Worm (Caenorhabditis elegans) whole organism, late embryonic: ENCODE data around the gene tnt-2.

Experiments
- C08G9.2 ChIP-seq: sonication (generic microtip); optimal IDR thresholded peaks from 2 replicates; lab custom pipeline; 2016; ENCODE audit warnings: mild to moderate bottlenecking, missing genetic modification characterization, moderate library complexity, missing compliant biosample characterization
- C38D4.7 ChIP-seq: fragments of 200-800 bp; sonication (Bioruptor generic); optimal IDR thresholded peaks from 2 replicates; lab custom pipeline; 2018; ENCODE audit warnings: mild to moderate bottlenecking, missing genetic modification characterization, moderate library complexity, missing compliant biosample characterization
- F13H6.1 ChIP-seq: sonication (generic microtip); optimal IDR thresholded peaks from 2 replicates; lab custom pipeline; 2016; ENCODE audit warnings: missing genetic modification characterization, missing compliant biosample characterization
- K02D7.2 ChIP-seq: sonication (generic microtip); optimal IDR thresholded peaks from 2 replicates; lab custom pipeline; 2017; ENCODE audit warnings: mild to moderate bottlenecking, missing genetic modification characterization, missing compliant biosample characterization
- K09A11.1 ChIP-seq: sonication (generic microtip); optimal IDR thresholded peaks from 2 replicates; lab custom pipeline; 2017; ENCODE audit warnings: antibody characterized with exemption, mild to moderate bottlenecking, missing genetic modification characterization, missing compliant biosample characterization; ENCODE audit not compliant: insufficient read depth
- ahr-1 ChIP-seq: sonication (generic microtip); optimal IDR thresholded peaks from 2 replicates; lab custom pipeline; 2016; ENCODE audit warnings: missing genetic modification characterization, missing compliant biosample characterization
- ceh-18 ChIP-seq: sonication (generic microtip); optimal IDR thresholded peaks from 2 replicates; lab custom pipeline; 2016; ENCODE audit warnings: missing genetic modification characterization, missing compliant biosample characterization
- ceh-19 ChIP-seq: fragments of 200-800 bp; sonication (Bioruptor generic); optimal IDR thresholded peaks from 2 replicates; lab custom pipeline; 2018; ENCODE audit warnings: mild to moderate bottlenecking, missing genetic modification characterization, missing compliant biosample characterization
- ceh-2 ChIP-seq: sonication (generic microtip); optimal IDR thresholded peaks from 2 replicates; lab custom pipeline; 2016; ENCODE audit warnings: missing genotype, missing genetic modification characterization, missing compliant biosample characterization
- ceh-22 ChIP-seq: sonication (generic microtip); optimal IDR thresholded peaks from 2 replicates; lab custom pipeline; 2017; ENCODE audit warnings: missing biosample characterization, missing genetic modification characterization
- ceh-24 ChIP-seq: sonication (generic microtip); optimal IDR thresholded peaks from 2 replicates; lab custom pipeline; 2016; ENCODE audit warnings: mild to moderate bottlenecking, missing genetic modification characterization, missing compliant biosample characterization
- ceh-34 ChIP-seq: sonication (generic microtip); optimal IDR thresholded peaks from 2 replicates; lab custom pipeline; 2016; ENCODE audit warnings: mild to moderate bottlenecking, missing genetic modification characterization, missing compliant biosample characterization
- ceh-45 ChIP-seq: fragments of 200-800 bp; sonication (Bioruptor generic); IDR thresholded peaks from 2 replicates; pipeline ENCODE4 v1.3.6; 2022; ENCODE audit warnings: missing genetic modification reagents, missing genetic modification characterization, missing compliant biosample characterization
- ceh-6 ChIP-seq: fragments of 200-800 bp; sonication (Bioruptor generic); optimal IDR thresholded peaks from 2 replicates; lab custom pipeline; 2018; ENCODE audit warnings: mild to moderate bottlenecking, missing genetic modification characterization, missing compliant biosample characterization
- ceh-9 ChIP-seq: sonication (generic microtip); optimal IDR thresholded peaks from 2 replicates; lab custom pipeline; 2016; ENCODE audit warnings: mild to moderate bottlenecking, missing genetic modification characterization, inconsistent platforms, missing compliant biosample characterization
- dmd-4 ChIP-seq: sonication (generic microtip); optimal IDR thresholded peaks from 2 replicates; lab custom pipeline; 2016; ENCODE audit warnings: borderline replicate concordance, missing genetic modification characterization, missing compliant biosample characterization
- elt-2 ChIP-seq: sonication (generic microtip); optimal IDR thresholded peaks from 2 replicates; lab custom pipeline; 2016; ENCODE audit warnings: missing genetic modification reagents, missing genetic modification characterization, missing compliant biosample characterization
- elt-4 ChIP-seq: sonication (generic microtip); optimal IDR thresholded peaks from 2 replicates; lab custom pipeline; 2016; ENCODE audit warnings: missing genetic modification characterization, missing compliant biosample characterization
- fkh-10 ChIP-seq: fragments of 150-350 bp; optimal IDR thresholded peaks from 2 replicates; lab custom pipeline; 2014; ENCODE audit warnings: missing biosample characterization, missing genetic modification reagents, missing genetic modification characterization
- fkh-6 ChIP-seq: sonication (generic microtip); optimal IDR thresholded peaks from 2 replicates; lab custom pipeline; 2016; ENCODE audit warnings: missing genetic modification characterization, missing compliant biosample characterization
- hlh-8 ChIP-seq: sonication (generic microtip); optimal IDR thresholded peaks from 2 replicates; lab custom pipeline; 2016; ENCODE audit warnings: missing genotype, missing genetic modification characterization, missing compliant biosample characterization
- lim-6 ChIP-seq: sonication (generic microtip); optimal IDR thresholded peaks from 2 replicates; lab custom pipeline; 2016; ENCODE audit warnings: missing genetic modification characterization, missing compliant biosample characterization
- lin-11 ChIP-seq: fragments of 200-800 bp; sonication (Bioruptor generic); optimal IDR thresholded peaks from 2 replicates; lab custom pipeline; 2018; ENCODE audit warnings: mild to moderate bottlenecking, missing genetic modification characterization, missing compliant biosample characterization
- madf-2 ChIP-seq: sonication (generic microtip); optimal IDR thresholded peaks from 2 replicates; lab custom pipeline; 2017; ENCODE audit warnings: missing genetic modification characterization, missing compliant biosample characterization
- nfya-1 ChIP-seq: sonication (generic microtip); optimal IDR thresholded peaks from 2 replicates; lab custom pipeline; 2017; ENCODE audit warnings: missing genetic modification characterization, mild to moderate bottlenecking, missing compliant biosample characterization, antibody characterized with exemption, moderate library complexity
- nhr-11 ChIP-seq: fragments of 150-350 bp; optimal IDR thresholded peaks from 2 replicates; lab custom pipeline; 2014; ENCODE audit warnings: missing biosample characterization, missing genetic modification characterization
- nhr-232 ChIP-seq: sonication (generic microtip); optimal IDR thresholded peaks from 2 replicates; lab custom pipeline; 2016; ENCODE audit warnings: missing genetic modification characterization, missing compliant biosample characterization
- npax-4 ChIP-seq: sonication (generic microtip); optimal IDR thresholded peaks from 2 replicates; lab custom pipeline; 2016; ENCODE audit warnings: missing genetic modification characterization, missing compliant biosample characterization
- odd-2 ChIP-seq: sonication (generic microtip); optimal IDR thresholded peaks from 2 replicates; lab custom pipeline; 2017; ENCODE audit warnings: antibody characterized with exemption, mild to moderate bottlenecking, missing genetic modification characterization, missing compliant biosample characterization
- pag-3 ChIP-seq: sonication (generic microtip); optimal IDR thresholded peaks from 2 replicates; lab custom pipeline; 2016; ENCODE audit warnings: missing compliant biosample characterization, missing genetic modification characterization, borderline replicate concordance
- pat-9 ChIP-seq: fragments of 200-800 bp; sonication (Bioruptor generic); optimal IDR thresholded peaks from 2 replicates; lab custom pipeline; 2018; ENCODE audit warnings: mild to moderate bottlenecking, missing genetic modification characterization, moderate library complexity, missing compliant biosample characterization
- pax-1 ChIP-seq: fragments of 150-350 bp; optimal IDR thresholded peaks from 2 replicates; lab custom pipeline; 2014; ENCODE audit warnings: missing biosample characterization, missing genetic modification characterization
- pqm-1 ChIP-seq: sonication (generic microtip); optimal IDR thresholded peaks from 2 replicates; lab custom pipeline; 2016; ENCODE audit warnings: missing genetic modification characterization, missing compliant biosample characterization
- pros-1 ChIP-seq: fragments of 150-350 bp; optimal IDR thresholded peaks from 2 replicates; lab custom pipeline; 2014; ENCODE audit warnings: missing biosample characterization, missing genetic modification reagents, missing genetic modification characterization
- ref-2 ChIP-seq: sonication (generic microtip); optimal IDR thresholded peaks from 2 replicates; lab custom pipeline; 2016; ENCODE audit warnings: missing genetic modification characterization, missing compliant biosample characterization
- rnt-1 ChIP-seq: sonication (generic microtip); optimal IDR thresholded peaks from 2 replicates; lab custom pipeline; 2016; ENCODE audit warnings: missing genetic modification characterization, missing compliant biosample characterization
- tbx-2 ChIP-seq: sonication (generic microtip); optimal IDR thresholded peaks from 2 replicates; lab custom pipeline; 2016; ENCODE audit warnings: missing genetic modification characterization, missing compliant biosample characterization
- tbx-7 ChIP-seq: sonication (generic microtip); optimal IDR thresholded peaks from 2 replicates; lab custom pipeline; 2016; ENCODE audit warnings: missing genotype, missing genetic modification characterization, missing compliant biosample characterization
- unc-42 ChIP-seq: sonication (generic microtip); optimal IDR thresholded peaks from 2 replicates; lab custom pipeline; 2016; ENCODE audit warnings: missing genotype, missing genetic modification characterization, missing compliant biosample characterization
- unc-55 ChIP-seq: sonication (generic microtip); optimal IDR thresholded peaks from 2 replicates; lab custom pipeline; 2017; ENCODE audit warnings: missing biosample characterization, missing genetic modification reagents, missing genetic modification characterization
- zip-5 ChIP-seq: sonication (generic microtip); optimal IDR thresholded peaks from 2 replicates; lab custom pipeline; 2016; ENCODE audit warnings: missing genetic modification characterization, missing compliant biosample characterization
- ztf-16 ChIP-seq: sonication (generic microtip); optimal IDR thresholded peaks from 2 replicates; lab custom pipeline; 2017; ENCODE audit warnings: missing genetic modification characterization, missing compliant biosample characterization

tnt-2 gene

ce11 chrX:8750209-8750608, 26.9 kb upstream of the tnt-2 start:
- TF ChIP-seq ztf-16 (tag; lab: Kevin White, UChicago) (no peak), ceh-6 (GFP tag; lab: Kevin White, UChicago) (no peak), pat-9 (no peak), elt-2 (tag; lab: Kevin White, UChicago) (peak; percentile 95), nhr-11 (tag; lab: Kevin White, UChicago) (no peak), ceh-2 (tag; lab: Kevin White, UChicago) (no peak), pros-1 (tag; lab: Kevin White, UChicago) (no peak)

- TF ChIP-seq nhr-232 (tag; lab: Kevin White, UChicago) (no peak), ceh-9 (tag; lab: Kevin White, UChicago) (no peak), hlh-8 (tag; lab: Kevin White, UChicago) (no peak), ceh-2 (tag; lab: Kevin White, UChicago) (no peak), C08G9.2 (tag; lab: Kevin White, UChicago) (no peak), elt-2 (tag; lab: Kevin White, UChicago) (no peak), pros-1 (tag; lab: Kevin White, UChicago) (no peak), ceh-24 (tag; lab: Kevin White, UChicago) (no peak), fkh-6 (tag; lab: Kevin White, UChicago) (no peak), ceh-19 (GFP tag; lab: Kevin White, UChicago) (no peak), ceh-22 (tag; lab: Kevin White, UChicago) (no peak), zip-5 (tag; lab: Kevin White, UChicago) (no peak), pax-1 (tag; lab: Kevin White, UChicago) (no peak)
Measured at ce11 chrX:8745524-8745923, 22.2 kb upstream of the tnt-2 start.

DNA sequence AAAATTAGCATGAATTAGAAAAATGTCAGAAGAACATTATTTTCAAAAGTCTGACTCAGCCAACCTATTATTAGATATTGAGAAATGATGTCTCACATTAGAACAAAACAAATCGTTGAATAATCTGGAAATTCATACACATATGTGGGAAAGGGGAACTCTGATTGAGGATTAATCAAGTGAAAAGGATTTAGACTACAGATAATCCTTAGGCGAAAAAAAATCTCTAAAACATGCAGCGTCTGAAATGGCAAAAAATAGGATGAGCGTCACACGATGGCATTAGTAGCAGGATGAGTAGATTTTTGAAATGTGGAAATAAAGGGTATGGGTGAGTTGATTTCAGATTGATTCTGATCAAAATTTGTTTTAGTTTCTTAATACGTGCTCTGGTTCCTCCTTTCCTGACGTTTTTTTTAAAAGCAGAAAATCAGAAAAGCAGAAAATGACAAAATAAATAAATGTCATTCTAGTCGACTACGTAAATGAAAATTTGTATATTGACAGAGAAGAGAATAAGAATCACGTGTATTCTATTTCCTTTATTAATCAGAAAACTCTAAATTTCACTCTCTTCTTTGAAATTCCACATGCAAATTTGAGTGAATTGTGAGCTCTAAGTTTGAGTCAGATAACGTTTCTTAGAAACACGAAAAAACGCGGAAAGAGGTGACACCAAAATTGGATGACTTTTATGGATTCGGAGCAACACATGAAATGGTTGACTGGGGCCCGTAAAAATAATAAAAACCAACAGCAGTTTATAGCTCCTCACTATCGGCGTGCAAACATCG, 21.0 kb upstream of the tnt-2 start:
- TF ChIP-seq ceh-45 (GFP tag; lab: Robert Waterston, UW) = no peak
- no peak for TF ChIP-seq F13H6.1
- TF ChIP-seq ref-2 = no peak
- no peak for TF ChIP-seq rnt-1 (tag; lab: Kevin White, UChicago)
- TF ChIP-seq tbx-2 (tag; lab: Kevin White, UChicago) = no peak
- TF ChIP-seq unc-55 (GFP tag; lab: Kevin White, UChicago) = no peak
- no peak for TF ChIP-seq ceh-18
- TF ChIP-seq pqm-1 (tag; lab: Kevin White, UChicago) = no peak
- no peak for TF ChIP-seq pag-3
- TF ChIP-seq tbx-7 (tag; lab: Kevin White, UChicago) = no peak
- TF ChIP-seq elt-4 (tag; lab: Kevin White, UChicago) = no peak
- TF ChIP-seq madf-2 = no peak
- no peak for TF ChIP-seq nfya-1 (tag; lab: Kevin White, UChicago)
- TF ChIP-seq dmd-4 (tag; lab: Kevin White, UChicago) = no peak
- TF ChIP-seq C08G9.2 (tag; lab: Kevin White, UChicago) = no peak
- TF ChIP-seq K09A11.1 (tag; lab: Kevin White, UChicago) = no peak
- no peak for TF ChIP-seq C38D4.7 (GFP tag; lab: Kevin White, UChicago)
- TF ChIP-seq zip-5 (tag; lab: Kevin White, UChicago) = no peak
- no peak for TF ChIP-seq odd-2 (tag; lab: Kevin White, UChicago)
- no peak for TF ChIP-seq K02D7.2 (tag; lab: Kevin White, UChicago)

- TF ChIP-seq nhr-232 (tag; lab: Kevin White, UChicago) = no peak
- no peak for TF ChIP-seq pag-3
- no peak for TF ChIP-seq lim-6 (tag; lab: Kevin White, UChicago)
- no peak for TF ChIP-seq fkh-10 (GFP tag; lab: Kevin White, UChicago)
- no peak for TF ChIP-seq ceh-34
- no peak for TF ChIP-seq nhr-11 (tag; lab: Kevin White, UChicago)
- TF ChIP-seq ceh-9 (tag; lab: Kevin White, UChicago) = no peak
- no peak for TF ChIP-seq lin-11
- no peak for TF ChIP-seq ceh-19 (GFP tag; lab: Kevin White, UChicago)
- no peak for TF ChIP-seq hlh-8 (tag; lab: Kevin White, UChicago)
- TF ChIP-seq unc-42 (tag; lab: Kevin White, UChicago) = no peak
- TF ChIP-seq ahr-1 = no peak
- no peak for TF ChIP-seq fkh-6 (tag; lab: Kevin White, UChicago)
- TF ChIP-seq dmd-4 (tag; lab: Kevin White, UChicago) = no peak
- TF ChIP-seq tbx-7 (tag; lab: Kevin White, UChicago) = no peak
- no peak for TF ChIP-seq ceh-18
- TF ChIP-seq npax-4 (tag; lab: Kevin White, UChicago) = no peak
Measured at ce11 chrX:8742896-8743295, 19.5 kb upstream of the tnt-2 start, which contains the start of gene M02D8.7. M02D8.7 (minus strand) TSS chrX:8742996.
